Worm (Caenorhabditis elegans) whole organism, young adult: ENCODE data around the gene F14D7.2.

ENCODE experiments used
- F33H1.4 ChIP-seq: fragments of 200-800 bp; sonication (Bioruptor generic); IDR thresholded peaks from 2 replicates; pipeline ENCODE4 v1.3.6; 2022; ENCODE audit warnings: missing genetic modification reagents, missing genetic modification characterization, missing compliant biosample characterization
- F49E8.2 ChIP-seq: sonication (generic microtip); optimal IDR thresholded peaks from 3 replicates; lab custom pipeline; 2017; ENCODE audit warnings: missing genetic modification characterization, mild to moderate bottlenecking, missing compliant biosample characterization, antibody characterized with exemption, moderate library complexity; ENCODE audit not compliant: insufficient read depth
- F57C9.4 ChIP-seq: sonication (generic microtip); optimal IDR thresholded peaks from 2 replicates; lab custom pipeline; 2017; ENCODE audit warnings: mild to moderate bottlenecking, missing genetic modification characterization, missing compliant biosample characterization
- K12H6.12 ChIP-seq: fragments of 200-800 bp; sonication (Bioruptor generic); optimal IDR thresholded peaks from 2 replicates; lab custom pipeline; 2018; ENCODE audit warnings: mild to moderate bottlenecking, missing genetic modification characterization, missing compliant biosample characterization
- Y79H2A.3 ChIP-seq: fragments of 200-800 bp; sonication (Bioruptor generic); conservative IDR thresholded peaks from 2 replicates; pipeline ENCODE4 v1.3.6; 2022; ENCODE audit warnings: missing genetic modification reagents, missing genetic modification characterization, missing compliant biosample characterization
- akir-1 ChIP-seq: fragments of 200-800 bp; sonication (Bioruptor generic); optimal IDR thresholded peaks from 2 replicates; lab custom pipeline; 2018; ENCODE audit warnings: mild to moderate bottlenecking, missing genetic modification characterization, moderate library complexity, missing compliant biosample characterization
- ama-1 ChIP-seq, 3 experiments: fragments of 150-350 bp in 1 of 3; sonication (generic microtip) in 2 of 3; optimal IDR thresholded peaks; 2 replicates each; lab custom pipeline; 2014 to 2018; ENCODE audit warnings: missing biosample characterization in 2 of 3, missing genetic modification characterization in 2 of 3, missing genetic modification reagents in 2 of 3
- attf-5 ChIP-seq: fragments of 200-800 bp; sonication (Bioruptor generic); optimal IDR thresholded peaks from 2 replicates; lab custom pipeline; 2018; ENCODE audit warnings: mild to moderate bottlenecking, missing genetic modification characterization, missing compliant biosample characterization
- bed-2 ChIP-seq: fragments of 200-800 bp; sonication (Bioruptor generic); IDR thresholded peaks from 2 replicates; pipeline ENCODE4 v1.3.6; 2022; ENCODE audit warnings: missing genetic modification reagents, missing genetic modification characterization, missing compliant biosample characterization
- ceh-58 ChIP-seq: fragments of 200-800 bp; sonication (Bioruptor generic); IDR thresholded peaks from 2 replicates; pipeline ENCODE4 v1.3.6; 2022; ENCODE audit warnings: missing genetic modification characterization, missing compliant biosample characterization
- ceh-79 ChIP-seq: sonication (generic microtip); optimal IDR thresholded peaks from 2 replicates; lab custom pipeline; 2017; ENCODE audit warnings: mild to moderate bottlenecking, missing genetic modification characterization, missing compliant biosample characterization
- ceh-91 ChIP-seq: fragments of 200-800 bp; sonication (Bioruptor generic); IDR thresholded peaks from 2 replicates; pipeline ENCODE4 v1.3.6; 2022; ENCODE audit warnings: missing genetic modification reagents, missing genetic modification characterization, missing compliant biosample characterization
- dpff-1 ChIP-seq: sonication (generic microtip); optimal IDR thresholded peaks from 2 replicates; lab custom pipeline; 2017; ENCODE audit warnings: mild to moderate bottlenecking, missing genetic modification characterization, missing compliant biosample characterization
- egl-18 ChIP-seq: fragments of 200-800 bp; sonication (Bioruptor generic); IDR thresholded peaks from 2 replicates; pipeline ENCODE4 v1.3.6; 2022; ENCODE audit warnings: missing genetic modification reagents, missing genetic modification characterization, missing compliant biosample characterization
- egrh-3 ChIP-seq: fragments of 200-800 bp; sonication (Bioruptor generic); IDR thresholded peaks from 2 replicates; pipeline ENCODE4 v1.3.6; 2022; ENCODE audit warnings: missing genetic modification reagents, missing genetic modification characterization, missing compliant biosample characterization
- ets-4 ChIP-seq: fragments of 200-800 bp; sonication (Bioruptor generic); optimal IDR thresholded peaks from 2 replicates; lab custom pipeline; 2018; ENCODE audit warnings: mild to moderate bottlenecking, missing genetic modification characterization, missing compliant biosample characterization
- gei-17 ChIP-seq: fragments of 200-800 bp; sonication (Bioruptor generic); optimal IDR thresholded peaks from 2 replicates; lab custom pipeline; 2018; ENCODE audit warnings: mild to moderate bottlenecking, missing genetic modification characterization, missing compliant biosample characterization
- him-1 ChIP-seq: sonication (generic microtip); optimal IDR thresholded peaks from 2 replicates; lab custom pipeline; 2016; ENCODE audit warnings: missing genotype, missing genetic modification reagents, missing genetic modification characterization, missing compliant biosample characterization
- hlh-26 ChIP-seq: fragments of 200-800 bp; sonication (Bioruptor generic); conservative IDR thresholded peaks from 2 replicates; pipeline ENCODE4 v1.3.6; 2022; ENCODE audit warnings: missing genetic modification reagents, missing genetic modification characterization, missing compliant biosample characterization
- hmg-1.2 ChIP-seq: fragments of 200-800 bp; sonication (Bioruptor generic); IDR thresholded peaks from 2 replicates; pipeline ENCODE4 v1.3.6; 2022; ENCODE audit warnings: missing genetic modification reagents, missing genetic modification characterization, missing compliant biosample characterization
- let-607 ChIP-seq, 2 experiments: fragments of 200-800 bp in 1 of 2; sonication (Bioruptor generic) in 1 of 2; sonication (generic microtip) in 1 of 2; optimal IDR thresholded peaks; 2 replicates each; lab custom pipeline; 2016 to 2018; ENCODE audit warnings: mild to moderate bottlenecking in 2 of 2, missing compliant biosample characterization in 2 of 2, missing genetic modification characterization in 2 of 2, moderate library complexity in 2 of 2, missing genotype in 1 of 2
- lin-26 ChIP-seq: fragments of 200-800 bp; sonication (Bioruptor generic); IDR thresholded peaks from 2 replicates; pipeline ENCODE4 v1.3.6; 2022; ENCODE audit warnings: missing genetic modification reagents, missing genetic modification characterization, missing compliant biosample characterization
- lin-35 ChIP-seq, 3 experiments: fragments of 150-350 bp in 2 of 3; sonication (generic microtip) in 1 of 3; optimal IDR thresholded peaks; 2 replicates each; lab custom pipeline; 2014 to 2018; ENCODE audit warnings: missing biosample characterization in 3 of 3, missing genetic modification characterization in 3 of 3, missing genetic modification reagents in 3 of 3
- madf-10 ChIP-seq: sonication (generic microtip); optimal IDR thresholded peaks from 2 replicates; lab custom pipeline; 2016; ENCODE audit warnings: mild to moderate bottlenecking, missing genetic modification characterization, missing compliant biosample characterization
- madf-3 ChIP-seq: fragments of 200-800 bp; sonication (Bioruptor generic); IDR thresholded peaks from 2 replicates; pipeline ENCODE4 v1.3.6; 2022; ENCODE audit warnings: missing genetic modification reagents, missing genetic modification characterization, missing compliant biosample characterization
- madf-8 ChIP-seq: fragments of 200-800 bp; sonication (Bioruptor generic); conservative IDR thresholded peaks from 2 replicates; pipeline ENCODE4 v1.3.6; 2022; ENCODE audit warnings: missing genetic modification reagents, missing genetic modification characterization, missing compliant biosample characterization
- mel-28 ChIP-seq: sonication (generic microtip); optimal IDR thresholded peaks from 2 replicates; lab custom pipeline; 2016; ENCODE audit warnings: borderline replicate concordance, mild to moderate bottlenecking, missing genetic modification characterization, missing compliant biosample characterization
- mes-4 ChIP-seq: sonication (generic microtip); optimal IDR thresholded peaks from 2 replicates; lab custom pipeline; 2016; ENCODE audit warnings: missing genotype, missing genetic modification characterization, missing compliant biosample characterization
- nfya-1 ChIP-seq: sonication (generic microtip); optimal IDR thresholded peaks from 2 replicates; lab custom pipeline; 2017; ENCODE audit warnings: antibody characterized with exemption, missing compliant biosample characterization, missing genetic modification characterization, borderline replicate concordance; ENCODE audit not compliant: insufficient read depth
- nhr-120 ChIP-seq: fragments of 200-800 bp; sonication (Bioruptor generic); IDR thresholded peaks from 2 replicates; pipeline ENCODE4 v1.3.6; 2022; ENCODE audit warnings: missing genetic modification characterization, missing compliant biosample characterization
- nhr-80 ChIP-seq: sonication (generic microtip); optimal IDR thresholded peaks from 2 replicates; lab custom pipeline; 2016; ENCODE audit warnings: missing genetic modification characterization, missing compliant biosample characterization
- nhr-90 ChIP-seq: sonication (generic microtip); optimal IDR thresholded peaks from 2 replicates; lab custom pipeline; 2016; ENCODE audit warnings: missing genotype, mild to moderate bottlenecking, missing genetic modification characterization, missing compliant biosample characterization
- rec-8 ChIP-seq, 2 experiments: sonication (generic microtip); optimal IDR thresholded peaks; 2 replicates each; lab custom pipeline; 2016; ENCODE audit warnings: mild to moderate bottlenecking in 2 of 2, missing genetic modification characterization in 2 of 2, missing genetic modification reagents in 2 of 2, missing genotype in 2 of 2, missing biosample characterization in 1 of 2, missing compliant biosample characterization in 1 of 2, moderate library complexity in 1 of 2
- sdz-38 ChIP-seq: sonication (generic microtip); optimal IDR thresholded peaks from 2 replicates; lab custom pipeline; 2016; ENCODE audit warnings: missing genotype, missing genetic modification characterization, missing compliant biosample characterization
- snpc-4 ChIP-seq, 5 experiments: fragments of 150-350 bp in 1 of 5; sonication (generic microtip) in 4 of 5; optimal IDR thresholded peaks; 2 replicates each; lab custom pipeline; 2014 to 2018; ENCODE audit warnings: missing genetic modification characterization in 5 of 5, missing biosample characterization in 3 of 5, antibody characterized with exemption in 2 of 5, mild to moderate bottlenecking in 2 of 5, missing compliant biosample characterization in 2 of 5, missing genotype in 2 of 5, moderate library complexity in 2 of 5, missing genetic modification reagents in 1 of 5
- sptf-2 ChIP-seq: fragments of 200-800 bp; sonication (Bioruptor generic); optimal IDR thresholded peaks from 2 replicates; lab custom pipeline; 2018; ENCODE audit warnings: mild to moderate bottlenecking, missing genetic modification characterization, missing compliant biosample characterization
- unc-62 ChIP-seq: fragments of 150-350 bp; optimal IDR thresholded peaks from 2 replicates; lab custom pipeline; 2014; ENCODE audit warnings: missing biosample characterization, missing genetic modification reagents, missing genetic modification characterization
- zfh-2 ChIP-seq: fragments of 200-800 bp; sonication (Bioruptor generic); conservative IDR thresholded peaks from 2 replicates; pipeline ENCODE4 v1.3.6; 2022; ENCODE audit warnings: missing genetic modification reagents, missing genetic modification characterization, missing compliant biosample characterization
- ztf-18 ChIP-seq: sonication (generic microtip); optimal IDR thresholded peaks from 2 replicates; lab custom pipeline; 2016; ENCODE audit warnings: missing genotype, mild to moderate bottlenecking, missing genetic modification characterization, missing compliant biosample characterization
- ztf-22 ChIP-seq: fragments of 200-800 bp; sonication (Bioruptor generic); optimal IDR thresholded peaks from 2 replicates; lab custom pipeline; 2018; ENCODE audit warnings: mild to moderate bottlenecking, missing genetic modification characterization, moderate library complexity, missing compliant biosample characterization
- ztf-26 ChIP-seq: sonication (generic microtip); optimal IDR thresholded peaks from 2 replicates; lab custom pipeline; 2017; ENCODE audit warnings: missing genetic modification characterization, missing compliant biosample characterization
- ztf-3 ChIP-seq: fragments of 200-800 bp; sonication (Bioruptor generic); optimal IDR thresholded peaks from 2 replicates; lab custom pipeline; 2018; ENCODE audit warnings: mild to moderate bottlenecking, missing genetic modification characterization, missing compliant biosample characterization
- ztf-6 ChIP-seq: fragments of 200-800 bp; sonication (Bioruptor generic); IDR thresholded peaks from 2 replicates; pipeline ENCODE4 v1.3.6; 2022; ENCODE audit warnings: missing genetic modification reagents, missing genetic modification characterization, missing compliant biosample characterization

The F14D7.2 gene

ce11 chrV:14260831-14261230 lies 32.7 kb downstream of the F14D7.2 start, which contains the start of gene F40G12.2:
F40G12.2 (minus strand) TSS chrV:14260931.
- TF ChIP-seq zfh-2 (GFP tag; lab: Robert Waterston, UW) (no peak), hlh-26 (GFP tag; lab: Robert Waterston, UW) (no peak), hmg-1.2 (no peak), madf-3 (GFP tag; lab: Robert Waterston, UW) (no peak), lin-35 (GFP tag; optimal IDR thresholded peaks at IDR 0.05; lab: Kevin White, UChicago) (no peak), Y79H2A.3 (no peak), mes-4 (tag; lab: Kevin White, UChicago) (no peak), ceh-79 (tag; lab: Kevin White, UChicago) (no peak), ztf-3 (GFP tag; lab: Kevin White, UChicago) (no peak), dpff-1 (tag; lab: Kevin White, UChicago) (no peak), ets-4 (GFP tag; lab: Kevin White, UChicago) (no peak), mel-28 (no peak), nfya-1 (no peak), let-607 (tag; optimal IDR thresholded peaks at IDR 0.05; lab: Kevin White, UChicago) (no peak)

- no peak for TF ChIP-seq ztf-26
- no peak for TF ChIP-seq madf-8 (GFP tag; lab: Robert Waterston, UW)
- TF ChIP-seq him-1 (tag; lab: Kevin White, UChicago) = no peak
- TF ChIP-seq ztf-18 (tag; lab: Kevin White, UChicago) = no peak
- TF ChIP-seq lin-26 (GFP tag; lab: Robert Waterston, UW) = no peak
- no peak for TF ChIP-seq ztf-6 (GFP tag; lab: Robert Waterston, UW)
- no peak for TF ChIP-seq egl-18 (GFP tag; lab: Robert Waterston, UW)
- no peak for TF ChIP-seq zfh-2 (GFP tag; lab: Robert Waterston, UW)
- TF ChIP-seq ceh-58 (GFP tag; lab: Robert Waterston, UW) = no peak
- no peak for TF ChIP-seq madf-10 (tag; lab: Kevin White, UChicago)
Observed at ce11 chrV:14256813-14257212, 36.7 kb downstream of the F14D7.2 start, which contains the start of gene sre-8. sre-8 (plus strand) TSS chrV:14257113.

ce11 chrV:14254221-14254620 lies 39.3 kb downstream of the F14D7.2 start, which contains the start of gene K02E11.7:
K02E11.7 (minus strand) TSS chrV:14254321.
- TF ChIP-seq sdz-38 (tag; lab: Kevin White, UChicago) (no peak), F57C9.4 (tag; lab: Kevin White, UChicago) (no peak), akir-1 (GFP tag; lab: Kevin White, UChicago) (no peak), attf-5 (GFP tag; lab: Kevin White, UChicago) (no peak), ztf-18 (tag; lab: Kevin White, UChicago) (no peak), egrh-3 (no peak), ztf-6 (GFP tag; lab: Robert Waterston, UW) (no peak), sptf-2 (GFP tag; lab: Kevin White, UChicago) (no peak), F33H1.4 (no peak), unc-62 (GFP tag; lab: Kevin White, UChicago) (no peak), madf-8 (GFP tag; lab: Robert Waterston, UW) (no peak), gei-17 (no peak), let-607 (tag; optimal IDR thresholded peaks at IDR 0.05; lab: Kevin White, UChicago) (no peak), rec-8 (tag; optimal IDR thresholded peaks at IDR 0.05; lab: Kevin White, UChicago) (no peak)

ce11 chrV:14252025-14252424 lies 41.5 kb downstream of the F14D7.2 start, which contains the start of gene K02E11.5:
K02E11.5 (plus strand) TSS chrV:14252325.
- TF ChIP-seq bed-2 (GFP tag; lab: Robert Waterston, UW) (no peak), ceh-91 (GFP tag; lab: Robert Waterston, UW) (no peak), nhr-90 (no peak), rec-8 (tag; optimal IDR thresholded peaks at IDR 0.05; lab: Kevin White, UChicago) (no peak), ztf-22 (GFP tag; lab: Kevin White, UChicago) (no peak), nhr-80 (tag; lab: Kevin White, UChicago) (no peak), F49E8.2 (tag; lab: Kevin White, UChicago) (no peak), let-607 (tag; optimal IDR thresholded peaks at IDR 0.05; lab: Kevin White, UChicago) (no peak), snpc-4 (GFP tag; optimal IDR thresholded peaks at IDR 0.05; lab: Kevin White, UChicago) (no peak), snpc-4 (tag; optimal IDR thresholded peaks at IDR 0.05; lab: Kevin White, UChicago) (no peak), ztf-18 (tag; lab: Kevin White, UChicago) (no peak), ama-1 (optimal IDR thresholded peaks at IDR 0.05; lab: Kevin White, UChicago) (no peak), ama-1 (GFP tag; optimal IDR thresholded peaks at IDR 0.05; lab: Kevin White, UChicago) (no peak), egrh-3 (no peak), K12H6.12 (tag; lab: Kevin White, UChicago) (no peak), nhr-120 (no peak)
